Fruit fly (Drosophila melanogaster): ENCODE measurements around the gene CG14143.

Gene CG14143

dm6 chr3L:11091943-11092609, 42.7 kb upstream of the CG14143 start (continued):
- TF ChIP-seq Xrp1 (GFP tag; IDR thresholded peaks at IDR 0.05) (peak; percentile 57; the same call in 1 of the 2 replicates), row (GFP tag; IDR thresholded peaks at IDR 0.05) (no peak; the same call in 1 of the 3 replicates), CG30020 (tag; optimal IDR thresholded peaks at IDR 0.05) (no peak), kni (GFP tag; optimal IDR thresholded peaks at IDR 0.05) (peak; percentile 79), Atf-2 (GFP tag; optimal IDR thresholded peaks at IDR 0.05) (peak; percentile 34), stwl (tag; optimal IDR thresholded peaks at IDR 0.05) (peak; percentile 85), CG3726 (GFP tag; IDR thresholded peaks at IDR 0.05) (no peak), Bgb (GFP tag; IDR thresholded peaks at IDR 0.05; ENCODE audit: partially characterized antibody) (no peak), CG9609 (GFP tag; optimal IDR thresholded peaks at IDR 0.05) (peak; percentile 22), CG4404 (GFP tag; IDR thresholded peaks at IDR 0.05) (0 out of 2 replicates have a peak, but pooled peaks have one; percentile 24), B-H2 (GFP tag; optimal IDR thresholded peaks at IDR 0.05) (no peak), ssp (GFP tag; IDR thresholded peaks at IDR 0.05) (no peak), bowl (GFP tag; IDR thresholded peaks at IDR 0.05) (no peak), Eip74EF (GFP tag; optimal IDR thresholded peaks at IDR 0.05) (no peak), Bteb2 (GFP tag; optimal IDR thresholded peaks at IDR 0.05) (no peak), Hand (GFP tag; optimal IDR thresholded peaks at IDR 0.05) (peak; percentile 30), twi (tag; optimal IDR thresholded peaks at IDR 0.05) (no peak), CG14860 (GFP tag; IDR thresholded peaks at IDR 0.05; ENCODE audit: partially characterized antibody) (no peak), Scr (GFP tag; IDR thresholded peaks at IDR 0.05; ENCODE audit: partially characterized antibody) (peak; percentile 45; the same call in 1 of the 2 replicates), CG17361 (GFP tag; IDR thresholded peaks at IDR 0.05) (no peak), CG17612 (GFP tag; IDR thresholded peaks at IDR 0.05) (no peak), Sox100B (GFP tag; optimal IDR thresholded peaks at IDR 0.05) (peak; percentile 14), gro (GFP tag; optimal IDR thresholded peaks at IDR 0.05) (peak; percentile 47), so (GFP tag; IDR thresholded peaks at IDR 0.05) (no peak), Hmx (GFP tag; optimal IDR thresholded peaks at IDR 0.05) (no peak), CG30431 (GFP tag; optimal IDR thresholded peaks at IDR 0.05) (no peak), esg (GFP tag; conservative IDR thresholded peaks at IDR 0.05) (no peak), Pdp1 (GFP tag; optimal IDR thresholded peaks at IDR 0.05) (peak; percentile 37 to 98), H2.0 (GFP tag; IDR thresholded peaks at IDR 0.05) (peak; percentile 19; the same call in 1 of the 2 replicates), gsb (GFP tag; IDR thresholded peaks at IDR 0.05) (no peak), CG31365 (tag; optimal IDR thresholded peaks at IDR 0.05) (no peak), B-H1 (GFP tag; IDR thresholded peaks at IDR 0.05) (no peak), HLH54F (GFP tag; optimal IDR thresholded peaks at IDR 0.05) (peak; percentile 72), CG34422 (GFP tag; IDR thresholded peaks at IDR 0.05) (peak; percentile 58; the same call in 2 of the 3 replicates), CG18011 (GFP tag; optimal IDR thresholded peaks at IDR 0.05) (no peak), CG17328 (GFP tag; IDR thresholded peaks at IDR 0.05) (peak; percentile 42; the same call in 1 of the 2 replicates), ewg (GFP tag; optimal IDR thresholded peaks at IDR 0.05) (peak; percentile 7), CG10654 (GFP tag; optimal IDR thresholded peaks at IDR 0.05) (peak; percentile 37), Deaf1 (tag; optimal IDR thresholded peaks at IDR 0.05) (peak; percentile 60), en (GFP tag; optimal IDR thresholded peaks at IDR 0.05) (peak; percentile 14), Atf6 (GFP tag; IDR thresholded peaks at IDR 0.05) (peak; percentile 41; the same call in 1 of the 2 replicates), Chrac-16 (GFP tag; optimal IDR thresholded peaks at IDR 0.05) (peak; percentile 30), CoRest (tag; optimal IDR thresholded peaks at IDR 0.05) (no peak), pan (optimal IDR thresholded peaks at IDR 0.05) (no peak), pan (GFP tag; optimal IDR thresholded peaks at IDR 0.05 in 1 of 2, IDR thresholded peaks at IDR 0.05 in 1 of 2) (peak in 1 of 2 experiments; percentile 64), caup (GFP tag; optimal IDR thresholded peaks at IDR 0.05; ENCODE audit: severe bottlenecking) (peak; percentile 63), Gug (GFP tag; IDR thresholded peaks at IDR 0.05) (peak; percentile 44; the same call in 2 of the 4 replicates), crp (GFP tag; optimal IDR thresholded peaks at IDR 0.05) (peak in 1 of 2 experiments; percentile 39), CG5180 (GFP tag; optimal IDR thresholded peaks at IDR 0.05) (peak; percentile 26)

Measured in whole organism, embryonic.